Fruit fly (Drosophila melanogaster): ENCODE data around the gene LysP.
A peak's percentile ranks its signal among the peaks of the same experiment; 100 is the strongest.

Gene LysP

DNA sequence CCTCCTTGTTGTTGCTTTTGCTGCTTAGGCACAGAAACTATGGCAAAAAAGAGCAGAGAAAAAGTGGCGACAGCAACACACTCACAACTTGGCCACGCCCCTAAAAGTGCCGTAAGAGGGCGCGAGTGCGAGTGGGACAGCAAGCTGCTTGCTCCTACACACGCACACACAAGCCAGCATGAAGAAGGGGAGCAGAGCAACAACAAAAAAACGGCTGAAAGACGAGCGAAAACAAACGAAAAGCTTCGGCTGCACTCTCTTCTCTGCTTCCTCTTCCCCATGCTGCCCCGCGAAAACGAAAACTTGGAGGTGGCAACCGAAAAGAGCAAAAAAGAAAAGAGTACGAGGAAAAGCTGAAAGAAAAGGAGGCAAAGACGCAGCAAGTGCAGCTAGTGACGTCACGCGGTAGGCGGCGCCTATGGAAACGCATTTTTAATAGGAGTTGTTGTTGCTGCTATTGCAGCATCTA, 40.3 kb downstream of the LysP start (continued):
- peak; percentile 86 for TF ChIP-seq CG3065 (GFP tag; optimal IDR thresholded peaks at IDR 0.05)
- peak; percentile 5 for TF ChIP-seq CG2712 (tag; optimal IDR thresholded peaks at IDR 0.05)
- peak; percentile 64 for TF ChIP-seq vvl (GFP tag; IDR thresholded peaks at IDR 0.05)
- TF ChIP-seq sqz (GFP tag; optimal IDR thresholded peaks at IDR 0.05), result peak; percentile 41
- TF ChIP-seq CG10321 (GFP tag; IDR thresholded peaks at IDR 0.05), result peak; percentile 96
- TF ChIP-seq Trl (optimal IDR thresholded peaks at IDR 0.05), result peak; percentile 67 to 74
- peak; percentile 6 for TF ChIP-seq Trl (GFP tag; optimal IDR thresholded peaks at IDR 0.05)
- peak; percentile 87 for TF ChIP-seq Adf1 (GFP tag; IDR thresholded peaks at IDR 0.05)
- TF ChIP-seq CG4360 (GFP tag; IDR thresholded peaks at IDR 0.05), result peak; percentile 86
- TF ChIP-seq caup (GFP tag; optimal IDR thresholded peaks at IDR 0.05; ENCODE audit: severe bottlenecking), result no peak
- TF ChIP-seq CG3163 (GFP tag; optimal IDR thresholded peaks at IDR 0.05), result peak; percentile 96

DNA sequence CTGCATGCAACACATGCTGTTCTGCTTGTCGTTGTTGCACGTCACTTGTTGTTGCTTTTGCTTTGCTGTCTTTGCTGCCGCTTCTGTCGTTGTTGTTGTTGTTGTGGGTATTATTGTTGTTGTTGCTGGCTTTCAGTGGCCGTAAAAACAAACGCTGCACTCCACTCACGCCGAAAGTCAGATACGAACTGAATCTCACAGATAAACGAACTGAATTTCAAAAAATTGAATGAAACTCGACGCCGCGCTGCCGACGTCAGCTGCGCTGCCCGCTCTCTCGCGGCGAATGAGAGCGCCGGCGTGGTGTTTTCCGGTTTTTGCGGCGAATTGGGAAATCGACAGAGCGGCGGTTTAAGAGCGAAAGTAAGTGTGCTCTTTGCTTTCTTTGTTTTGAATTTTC, 41.4 kb downstream of the LysP start, which contains the start of gene bab2:
Gene bab2, minus strand, starts transcription at position 192 of the 400 bp plus-strand sequence.
- peak; percentile 28 for TF ChIP-seq salm (tag; optimal IDR thresholded peaks at IDR 0.05)
- no peak; the same call in 1 of the 2 replicates for TF ChIP-seq ranshi (GFP tag; IDR thresholded peaks at IDR 0.05)
- peak; percentile 36 for TF ChIP-seq CG2202 (tag; optimal IDR thresholded peaks at IDR 0.05)
- no peak for TF ChIP-seq Hr78 (GFP tag; optimal IDR thresholded peaks at IDR 0.05)
- no peak for TF ChIP-seq Antp (GFP tag; optimal IDR thresholded peaks at IDR 0.05)
- TF ChIP-seq CG5953 (GFP tag; IDR thresholded peaks at IDR 0.05), result no peak
- peak; percentile 77 for TF ChIP-seq bbx (GFP tag; IDR thresholded peaks at IDR 0.05; ENCODE audit: partially characterized antibody)
- TF ChIP-seq CG2129 (GFP tag; IDR thresholded peaks at IDR 0.05; ENCODE audit: partially characterized antibody), result no peak
- no peak for TF ChIP-seq CHES-1-like (GFP tag; optimal IDR thresholded peaks at IDR 0.05)
- TF ChIP-seq mirr (GFP tag; optimal IDR thresholded peaks at IDR 0.05), result no peak
- TF ChIP-seq yki (optimal IDR thresholded peaks at IDR 0.05), result peak; percentile 54
- peak in 1 of 2 experiments; percentile 10 for TF ChIP-seq dpn (GFP tag; optimal IDR thresholded peaks at IDR 0.05)
- TF ChIP-seq Atf3 (GFP tag; optimal IDR thresholded peaks at IDR 0.05), result no peak
- peak; percentile 16 for TF ChIP-seq kah (GFP tag; optimal IDR thresholded peaks at IDR 0.05)
- peak; percentile 97 for TF ChIP-seq Adf1 (GFP tag; IDR thresholded peaks at IDR 0.05)
- TF ChIP-seq CG10274 (GFP tag; optimal IDR thresholded peaks at IDR 0.05), result no peak
- TF ChIP-seq CG12659 (GFP tag; optimal IDR thresholded peaks at IDR 0.05), result no peak
- peak; percentile 37 for TF ChIP-seq ash1 (GFP tag; optimal IDR thresholded peaks at IDR 0.05)
- peak; percentile 16 for TF ChIP-seq PHDP (tag; optimal IDR thresholded peaks at IDR 0.05)
- TF ChIP-seq CG4328 (GFP tag; optimal IDR thresholded peaks at IDR 0.05), result no peak
- peak; percentile 15 for TF ChIP-seq CG7745 (tag; optimal IDR thresholded peaks at IDR 0.05)
- TF ChIP-seq CG15514 (GFP tag; optimal IDR thresholded peaks at IDR 0.05), result no peak
- TF ChIP-seq ab (GFP tag; optimal IDR thresholded peaks at IDR 0.05), result no peak
- TF ChIP-seq CG11504 (tag; optimal IDR thresholded peaks at IDR 0.05), result peak; percentile 36
- TF ChIP-seq seq (GFP tag; IDR thresholded peaks at IDR 0.05), result peak; percentile 48; the same call in 1 of the 2 replicates
- TF ChIP-seq Dek (tag; optimal IDR thresholded peaks at IDR 0.05), result no peak
- TF ChIP-seq CG6791 (GFP tag; IDR thresholded peaks at IDR 0.05; ENCODE audit: partially characterized antibody), result no peak; the same call in 2 of the 3 replicates
- TF ChIP-seq jumu (GFP tag; optimal IDR thresholded peaks at IDR 0.05), result no peak
- no peak for TF ChIP-seq CG18619 (GFP tag; optimal IDR thresholded peaks at IDR 0.05)
- peak; percentile 47 for TF ChIP-seq sd (tag; optimal IDR thresholded peaks at IDR 0.05)
- TF ChIP-seq psq (GFP tag; optimal IDR thresholded peaks at IDR 0.05), result no peak
- peak; percentile 50 for TF ChIP-seq cg (GFP tag; optimal IDR thresholded peaks at IDR 0.05)
- peak; percentile 4 for TF ChIP-seq NC2α (GFP tag; optimal IDR thresholded peaks at IDR 0.05)
- TF ChIP-seq row (GFP tag; IDR thresholded peaks at IDR 0.05), result no peak
- peak; percentile 33 for TF ChIP-seq gsb-n (tag; optimal IDR thresholded peaks at IDR 0.05)
- peak; percentile 73 for TF ChIP-seq crol (GFP tag; IDR thresholded peaks at IDR 0.05)
- no peak for TF ChIP-seq chn (GFP tag; optimal IDR thresholded peaks at IDR 0.05)
- TF ChIP-seq CG30431 (GFP tag; optimal IDR thresholded peaks at IDR 0.05), result no peak
- no peak for TF ChIP-seq Tbp (GFP tag; optimal IDR thresholded peaks at IDR 0.05)
- TF ChIP-seq CG4820 (GFP tag; optimal IDR thresholded peaks at IDR 0.05), result no peak
